Worm (Caenorhabditis elegans): ENCODE measurements around the gene Y41D4A.7.

- TF ChIP-seq tab-1 (GFP tag; IDR thresholded peaks at IDR 0.05) (no peak), T22C8.4 (GFP tag; IDR thresholded peaks at IDR 0.05) (no peak), ztf-23 (GFP tag; IDR thresholded peaks at IDR 0.05) (no peak), med-1 (GFP tag; optimal IDR thresholded peaks at IDR 0.05; ENCODE audit: insufficient read depth) (no peak), ztf-29 (GFP tag; IDR thresholded peaks at IDR 0.05) (no peak), cog-1 (tag; optimal IDR thresholded peaks at IDR 0.05) (no peak), ref-1 (GFP tag; conservative IDR thresholded peaks at IDR 0.05) (no peak), klf-2 (GFP tag; conservative IDR thresholded peaks at IDR 0.05) (no peak), flt-1 (GFP tag; IDR thresholded peaks at IDR 0.05) (no peak)
These were observed 2.8 kb downstream of the Y41D4A.7 start for ce11 chrIV:1758595-1758994.
